Fruit fly (Drosophila melanogaster) whole organism, embryonic: ENCODE data around the gene Nup107.
A peak's percentile ranks its signal among the peaks of the same experiment; 100 is the strongest.

Source experiments
- CG10366 ChIP-seq: fragments of 200-800 bp; sonication (Bioruptor generic); IDR thresholded peaks from 2 replicates; pipeline ENCODE4 v1.3.6; 2022; ENCODE audit warnings: missing biosample characterization, missing genetic modification characterization
- CG12071 ChIP-seq: fragments of 200-800 bp; sonication (Bioruptor generic); optimal IDR thresholded peaks from 3 replicates; lab custom pipeline; 2018; ENCODE audit warnings: missing biosample characterization, mild to moderate bottlenecking, missing genetic modification characterization
- CG12219 ChIP-seq: fragments of 200-800 bp; sonication (Bioruptor generic); optimal IDR thresholded peaks from 3 replicates; lab custom pipeline; 2018; ENCODE audit warnings: missing biosample characterization, mild to moderate bottlenecking, missing genetic modification characterization
- CG1233 ChIP-seq: fragments of 200-800 bp; sonication (Bioruptor generic); optimal IDR thresholded peaks from 4 replicates; lab custom pipeline; 2018; ENCODE audit warnings: missing biosample characterization, mild to moderate bottlenecking, missing genetic modification characterization
- CG12659 ChIP-seq: fragments of 200-800 bp; sonication (Bioruptor generic); optimal IDR thresholded peaks from 3 replicates; lab custom pipeline; 2017; ENCODE audit warnings: mild to moderate bottlenecking, missing biosample characterization, missing genetic modification reagents, missing genetic modification characterization
- CG14860 ChIP-seq: fragments of 200-800 bp; sonication (Bioruptor generic); IDR thresholded peaks from 3 replicates; pipeline ENCODE4 v1.3.6; 2022; ENCODE audit warnings: missing biosample characterization, missing genetic modification characterization; ENCODE audit not compliant: partially characterized antibody
- CG1603 ChIP-seq: fragments of 200-800 bp; sonication (Bioruptor generic); optimal IDR thresholded peaks from 2 replicates; lab custom pipeline; 2019; ENCODE audit warnings: missing biosample characterization, mild to moderate bottlenecking, missing genetic modification characterization, moderate library complexity
- CG16779 ChIP-seq: fragments of 200-800 bp; sonication (Bioruptor generic); IDR thresholded peaks from 2 replicates; pipeline ENCODE4 v1.3.6; 2022; ENCODE audit warnings: missing biosample characterization, missing genetic modification characterization
- CG17385 ChIP-seq: fragments of 200-800 bp; sonication (Bioruptor generic); optimal IDR thresholded peaks from 3 replicates; lab custom pipeline; 2018; ENCODE audit warnings: missing biosample characterization, mild to moderate bottlenecking, missing genetic modification characterization
- CG17912 ChIP-seq: fragments of 200-800 bp; sonication (Bioruptor generic); optimal IDR thresholded peaks from 2 replicates; lab custom pipeline; 2018; ENCODE audit warnings: missing biosample characterization, mild to moderate bottlenecking, missing genetic modification characterization
- CG2889 ChIP-seq: fragments of 200-800 bp; sonication (Bioruptor generic); IDR thresholded peaks from 3 replicates; pipeline ENCODE4 v1.3.6; 2022; ENCODE audit warnings: missing biosample characterization, missing genetic modification characterization
- CG30403 ChIP-seq: fragments of 200-800 bp; sonication (Bioruptor generic); optimal IDR thresholded peaks from 3 replicates; lab custom pipeline; 2016; ENCODE audit warnings: missing biosample characterization, missing genetic modification characterization
- CG33213 ChIP-seq: fragments of 200-800 bp; sonication (Bioruptor generic); optimal IDR thresholded peaks from 3 replicates; lab custom pipeline; 2016; ENCODE audit warnings: missing biosample characterization, missing genetic modification characterization
- CG3838 ChIP-seq: fragments of 200-800 bp; sonication (Bioruptor generic); optimal IDR thresholded peaks from 3 replicates; lab custom pipeline; 2016; ENCODE audit warnings: missing biosample characterization, missing genetic modification characterization
- CG5245 ChIP-seq: fragments of 200-800 bp; sonication (Bioruptor generic); optimal IDR thresholded peaks from 3 replicates; lab custom pipeline; 2016; ENCODE audit warnings: missing biosample characterization, missing genetic modification characterization
- CG6654 ChIP-seq: fragments of 200-800 bp; sonication (Bioruptor generic); optimal IDR thresholded peaks from 2 replicates; lab custom pipeline; 2017; ENCODE audit warnings: missing biosample characterization, mild to moderate bottlenecking, missing genetic modification characterization
- CG8765 ChIP-seq: fragments of 200-800 bp; sonication (Bioruptor generic); IDR thresholded peaks from 2 replicates; pipeline ENCODE4 v1.3.6; 2022; ENCODE audit warnings: missing biosample characterization, missing genetic modification characterization
- CG9727 ChIP-seq: fragments of 200-800 bp; sonication (Bioruptor generic); optimal IDR thresholded peaks from 3 replicates; lab custom pipeline; 2017; ENCODE audit warnings: missing biosample characterization, mild to moderate bottlenecking, missing genetic modification characterization
- CG9876 ChIP-seq: fragments of 200-800 bp; sonication (Bioruptor generic); optimal IDR thresholded peaks from 2 replicates; lab custom pipeline; 2016; ENCODE audit warnings: missing biosample characterization, missing genetic modification characterization
- CHES-1-like ChIP-seq: fragments of 200-800 bp; sonication (Bioruptor generic); optimal IDR thresholded peaks from 2 replicates; lab custom pipeline; 2016; ENCODE audit warnings: missing biosample characterization, missing genetic modification characterization
- Chrac-16 ChIP-seq: fragments of 200-800 bp; sonication (Bioruptor generic); optimal IDR thresholded peaks from 3 replicates; lab custom pipeline; 2016; ENCODE audit warnings: missing biosample characterization, missing genetic modification characterization
- E2f2 ChIP-seq: fragments of 200-800 bp; sonication (Bioruptor generic); IDR thresholded peaks from 2 replicates; pipeline ENCODE4 v1.3.6; 2022; ENCODE audit warnings: missing biosample characterization, missing genetic modification characterization
- HHEX ChIP-seq: fragments of 200-800 bp; sonication (Bioruptor generic); optimal IDR thresholded peaks from 3 replicates; lab custom pipeline; 2017; ENCODE audit warnings: missing biosample characterization, mild to moderate bottlenecking, missing genetic modification characterization, missing genetic modification reagents
- Hmr ChIP-seq: fragments of 200-800 bp; sonication (Bioruptor generic); optimal IDR thresholded peaks from 3 replicates; lab custom pipeline; 2017; ENCODE audit warnings: mild to moderate bottlenecking, missing biosample characterization, missing genetic modification reagents, missing genetic modification characterization
- Jarid2 ChIP-seq: fragments of 200-800 bp; sonication (Bioruptor generic); optimal IDR thresholded peaks from 3 replicates; lab custom pipeline; 2017; ENCODE audit warnings: mild to moderate bottlenecking, missing biosample characterization, missing genetic modification reagents, missing genetic modification characterization
- Kr ChIP-seq: fragments of 200-800 bp; sonication (Bioruptor generic); optimal IDR thresholded peaks from 2 replicates; lab custom pipeline; 2017; ENCODE audit warnings: missing biosample characterization, mild to moderate bottlenecking, missing genetic modification characterization
- Lhr ChIP-seq: fragments of 200-800 bp; sonication (Bioruptor generic); optimal IDR thresholded peaks from 3 replicates; lab custom pipeline; 2017; ENCODE audit warnings: mild to moderate bottlenecking, missing biosample characterization, missing genetic modification reagents, missing genetic modification characterization
- Max ChIP-seq: fragments of 200-800 bp; sonication (Bioruptor generic); optimal IDR thresholded peaks from 2 replicates; lab custom pipeline; 2016; ENCODE audit warnings: missing biosample characterization, mild to moderate bottlenecking, missing genetic modification characterization
- Meics ChIP-seq: fragments of 200-800 bp; sonication (Bioruptor generic); optimal IDR thresholded peaks from 2 replicates; lab custom pipeline; 2017; ENCODE audit warnings: missing biosample characterization, mild to moderate bottlenecking, missing genetic modification characterization
- Mes4 ChIP-seq: fragments of 200-800 bp; sonication (Bioruptor generic); optimal IDR thresholded peaks from 2 replicates; lab custom pipeline; 2016; ENCODE audit warnings: missing biosample characterization, missing genetic modification characterization
- Opbp ChIP-seq: fragments of 200-800 bp; sonication (Bioruptor generic); IDR thresholded peaks from 3 replicates; pipeline ENCODE4 v1.3.6; 2022; ENCODE audit warnings: missing biosample characterization, missing genetic modification characterization; ENCODE audit not compliant: partially characterized antibody
- Ravus ChIP-seq: fragments of 200-800 bp; sonication (Bioruptor generic); IDR thresholded peaks from 2 replicates; pipeline ENCODE4 v1.3.6; 2022; ENCODE audit warnings: missing biosample characterization, missing genetic modification characterization
- Six4 ChIP-seq: fragments of 200-800 bp; sonication (Bioruptor generic); optimal IDR thresholded peaks from 2 replicates; lab custom pipeline; 2016; ENCODE audit warnings: missing biosample characterization, missing genetic modification characterization
- TFAM ChIP-seq: fragments of 200-800 bp; sonication (Bioruptor generic); optimal IDR thresholded peaks from 2 replicates; lab custom pipeline; 2017; ENCODE audit warnings: missing biosample characterization, missing genetic modification characterization, inconsistent platforms
- amos ChIP-seq: fragments of 200-800 bp; sonication (Bioruptor generic); IDR thresholded peaks from 2 replicates; pipeline ENCODE4 v1.3.6; 2022; ENCODE audit warnings: missing biosample characterization, missing genetic modification characterization; ENCODE audit not compliant: partially characterized antibody
- aop ChIP-seq: fragments of 200-800 bp; sonication (Bioruptor generic); IDR thresholded peaks from 2 replicates; pipeline ENCODE4 v1.3.6; 2022; ENCODE audit warnings: missing biosample characterization, missing genetic modification characterization
- bowl ChIP-seq: fragments of 200-800 bp; sonication (Bioruptor generic); IDR thresholded peaks from 2 replicates; pipeline ENCODE4 v1.3.6; 2022; ENCODE audit warnings: missing biosample characterization, missing genetic modification characterization
- br ChIP-seq: fragments of >200 bp; optimal IDR thresholded peaks from 2 replicates; lab custom pipeline; 2017
- btn ChIP-seq: fragments of 200-800 bp; sonication (Bioruptor generic); optimal IDR thresholded peaks from 2 replicates; lab custom pipeline; 2016; ENCODE audit warnings: missing biosample characterization, missing genetic modification characterization
- crc ChIP-seq: fragments of 200-800 bp; sonication (Bioruptor generic); optimal IDR thresholded peaks from 2 replicates; lab custom pipeline; 2016; ENCODE audit warnings: missing biosample characterization, missing genetic modification characterization
- dmrt11E ChIP-seq: fragments of 200-800 bp; sonication (Bioruptor generic); optimal IDR thresholded peaks from 3 replicates; lab custom pipeline; 2018; ENCODE audit warnings: missing biosample characterization, mild to moderate bottlenecking, missing genetic modification characterization, moderate library complexity
- ems ChIP-seq: fragments of 200-800 bp; sonication (Bioruptor generic); optimal IDR thresholded peaks from 3 replicates; lab custom pipeline; 2016; ENCODE audit warnings: missing biosample characterization, missing genetic modification characterization
- gsb-n ChIP-seq: fragments of 200-800 bp; sonication (Bioruptor generic); optimal IDR thresholded peaks from 3 replicates; lab custom pipeline; 2018; ENCODE audit warnings: missing biosample characterization, mild to moderate bottlenecking, missing genetic modification characterization
- h ChIP-seq: fragments of >200 bp; optimal IDR thresholded peaks from 2 replicates; lab custom pipeline; 2017
- hbn ChIP-seq: fragments of 200-800 bp; sonication (Bioruptor generic); IDR thresholded peaks from 2 replicates; pipeline ENCODE4 v1.3.6; 2022; ENCODE audit warnings: missing biosample characterization, missing genetic modification characterization; ENCODE audit not compliant: partially characterized antibody
- ind ChIP-seq: fragments of 200-800 bp; sonication (Bioruptor generic); optimal IDR thresholded peaks from 3 replicates; lab custom pipeline; 2016; ENCODE audit warnings: missing biosample characterization, missing genetic modification characterization
- ken ChIP-seq: fragments of 200-800 bp; sonication (Bioruptor generic); IDR thresholded peaks from 3 replicates; pipeline ENCODE4 v1.3.6; 2022; ENCODE audit warnings: missing biosample characterization, missing genetic modification characterization
- kni ChIP-seq: fragments of 200-800 bp; sonication (Bioruptor generic); optimal IDR thresholded peaks from 3 replicates; lab custom pipeline; 2017; ENCODE audit warnings: mild to moderate bottlenecking, missing biosample characterization, missing genetic modification reagents, missing genetic modification characterization
- lbe ChIP-seq: fragments of 200-800 bp; sonication (Bioruptor generic); optimal IDR thresholded peaks from 2 replicates; lab custom pipeline; 2016; ENCODE audit warnings: missing biosample characterization, mild to moderate bottlenecking, missing genetic modification characterization
- row ChIP-seq: fragments of 200-800 bp; sonication (Bioruptor generic); IDR thresholded peaks from 3 replicates; pipeline ENCODE4 v1.3.6; 2022; ENCODE audit warnings: missing biosample characterization, missing genetic modification characterization
- so ChIP-seq: fragments of 200-800 bp; sonication (Bioruptor generic); IDR thresholded peaks from 3 replicates; pipeline ENCODE4 v1.3.6; 2022; ENCODE audit warnings: missing biosample characterization, missing genetic modification characterization
- tna ChIP-seq: fragments of 200-800 bp; sonication (Bioruptor generic); IDR thresholded peaks from 2 replicates; pipeline ENCODE4 v1.3.6; 2022; ENCODE audit warnings: missing biosample characterization, missing genetic modification characterization; ENCODE audit not compliant: partially characterized antibody

Gene Nup107

dm6 chr2L:10732343-10732808, 3.5 kb downstream of the Nup107 start, which contains the start of the genes EMC3 and Dpy-30L1 (continued):
- TF ChIP-seq CG10366 (GFP tag; lab: Robert Waterston, UW) = peak; percentile 30; the same call in 1 of the 2 replicates
- no peak for TF ChIP-seq CG2889 (GFP tag; lab: Robert Waterston, UW)
- no peak for TF ChIP-seq CG1233
- TF ChIP-seq CG9876 (GFP tag; lab: Kevin White, UChicago) = peak; percentile 1
- TF ChIP-seq CG16779 (GFP tag; lab: Robert Waterston, UW) = no peak
- TF ChIP-seq CG33213 (GFP tag; lab: Kevin White, UChicago) = peak; percentile 54
- no peak for TF ChIP-seq h (lab: Kevin White, UChicago)
- no peak for TF ChIP-seq Ravus (GFP tag; lab: Robert Waterston, UW)
- no peak for TF ChIP-seq bowl (GFP tag; lab: Robert Waterston, UW)
- TF ChIP-seq crc (GFP tag; lab: Kevin White, UChicago) = no peak
- no peak for TF ChIP-seq CG3838 (GFP tag; lab: Kevin White, UChicago)
- TF ChIP-seq CG12219 (GFP tag; lab: Kevin White, UChicago) = no peak
- no peak for TF ChIP-seq kni (GFP tag; lab: Kevin White, UChicago)
- no peak for TF ChIP-seq CG5245
- peak; percentile 52 for TF ChIP-seq CG9727 (GFP tag; lab: Kevin White, UChicago)
- no peak for TF ChIP-seq lbe (GFP tag; lab: Kevin White, UChicago)
- TF ChIP-seq Max = peak; percentile 58
- TF ChIP-seq ken (GFP tag; lab: Robert Waterston, UW) = no peak
- TF ChIP-seq aop = no peak
- TF ChIP-seq Jarid2 (GFP tag; lab: Kevin White, UChicago) = no peak
- peak; percentile 86 for TF ChIP-seq CG14860
- TF ChIP-seq dmrt11E (tag; lab: Kevin White, UChicago) = peak; percentile 63
- no peak for TF ChIP-seq Meics
- peak; percentile 33 for TF ChIP-seq CHES-1-like (GFP tag; lab: Kevin White, UChicago)
- TF ChIP-seq CG17912 (GFP tag; lab: Kevin White, UChicago) = no peak
- TF ChIP-seq CG1603 (tag; lab: Kevin White, UChicago) = peak; percentile 80
- TF ChIP-seq hbn (GFP tag; lab: Robert Waterston, UW) = peak; percentile 84
- TF ChIP-seq row (GFP tag; lab: Robert Waterston, UW) = peak; percentile 90
- no peak for TF ChIP-seq br (lab: Kevin White, UChicago)
- TF ChIP-seq CG30403 (GFP tag; lab: Kevin White, UChicago) = peak; percentile 79
- TF ChIP-seq TFAM (GFP tag; lab: Kevin White, UChicago) = no peak
- no peak for TF ChIP-seq gsb-n (tag; lab: Kevin White, UChicago)
- peak; percentile 25 for TF ChIP-seq ems (GFP tag; lab: Kevin White, UChicago)
- no peak for TF ChIP-seq CG17385 (GFP tag; lab: Kevin White, UChicago)
- peak; percentile 54; the same call in 1 of the 2 replicates for TF ChIP-seq E2f2 (GFP tag; lab: Robert Waterston, UW)
- no peak for TF ChIP-seq CG6654 (GFP tag; lab: Kevin White, UChicago)
- no peak for TF ChIP-seq btn (GFP tag; lab: Kevin White, UChicago)
- TF ChIP-seq HHEX (GFP tag; lab: Kevin White, UChicago) = peak; percentile 15
- no peak for TF ChIP-seq CG8765 (GFP tag; lab: Robert Waterston, UW)
- peak; percentile 70 for TF ChIP-seq tna (GFP tag; lab: Robert Waterston, UW)
- TF ChIP-seq ind (GFP tag; lab: Kevin White, UChicago) = peak; percentile 49
- peak; percentile 74 for TF ChIP-seq amos
- peak; percentile 11 for TF ChIP-seq Lhr (GFP tag; lab: Kevin White, UChicago)
- no peak for TF ChIP-seq Six4 (GFP tag; lab: Kevin White, UChicago)
- TF ChIP-seq so (GFP tag; lab: Robert Waterston, UW) = peak; percentile 48; the same call in 1 of the 3 replicates
- peak; percentile 83 for TF ChIP-seq CG12659
- TF ChIP-seq Chrac-16 (GFP tag; lab: Kevin White, UChicago) = peak; percentile 67
- TF ChIP-seq Hmr (GFP tag; lab: Kevin White, UChicago) = no peak
- TF ChIP-seq Opbp (GFP tag; lab: Robert Waterston, UW) = peak; percentile 72; the same call in 2 of the 3 replicates
- no peak for TF ChIP-seq CG12071 (GFP tag; lab: Kevin White, UChicago)
- TF ChIP-seq Kr = no peak
- TF ChIP-seq Mes4 (GFP tag; lab: Kevin White, UChicago) = no peak
